Fruit fly (Drosophila melanogaster) whole organism, embryonic: ENCODE data around the gene GlnRS.

ENCODE experiments used
- Antp ChIP-seq: fragments of 200-800 bp; sonication (Bioruptor generic); optimal IDR thresholded peaks from 3 replicates; lab custom pipeline; 2016; ENCODE audit warnings: missing biosample characterization, missing genetic modification characterization
- Atf-2 ChIP-seq: fragments of 200-800 bp; sonication (Bioruptor generic); optimal IDR thresholded peaks from 2 replicates; lab custom pipeline; 2016; ENCODE audit warnings: missing biosample characterization, missing genetic modification characterization
- Awh ChIP-seq: fragments of 200-800 bp; sonication (Bioruptor generic); IDR thresholded peaks from 2 replicates; pipeline ENCODE4, ENCODE4 v1.3.6; 2022; ENCODE audit warnings: missing biosample characterization, missing genetic modification characterization
- Bteb2 ChIP-seq: fragments of 200-800 bp; sonication (Bioruptor generic); optimal IDR thresholded peaks from 2 replicates; lab custom pipeline; 2016; ENCODE audit warnings: missing biosample characterization, missing genetic modification characterization
- CG10274 ChIP-seq: fragments of 200-800 bp; sonication (Bioruptor generic); optimal IDR thresholded peaks from 3 replicates; lab custom pipeline; 2017; ENCODE audit warnings: missing biosample characterization, mild to moderate bottlenecking, missing genetic modification characterization
- CG10366 ChIP-seq: fragments of 200-800 bp; sonication (Bioruptor generic); IDR thresholded peaks from 2 replicates; pipeline ENCODE4 v1.3.6; 2022; ENCODE audit warnings: missing biosample characterization, missing genetic modification characterization
- CG11398 ChIP-seq: fragments of 200-800 bp; sonication (Bioruptor generic); optimal IDR thresholded peaks from 2 replicates; lab custom pipeline; 2016; ENCODE audit warnings: missing biosample characterization, missing genetic modification characterization
- CG13894 ChIP-seq: fragments of 200-800 bp; sonication (Bioruptor generic); optimal IDR thresholded peaks from 3 replicates; lab custom pipeline; 2018; ENCODE audit warnings: missing biosample characterization, mild to moderate bottlenecking, missing genetic modification characterization, moderate library complexity
- CG14965 ChIP-seq: fragments of 200-800 bp; sonication (Bioruptor generic); optimal IDR thresholded peaks from 2 replicates; lab custom pipeline; 2016; ENCODE audit warnings: missing biosample characterization, missing genetic modification characterization, borderline replicate concordance
- CG15269 ChIP-seq: fragments of 200-800 bp; sonication (Bioruptor generic); optimal IDR thresholded peaks from 2 replicates; lab custom pipeline; 2018; ENCODE audit warnings: missing biosample characterization, mild to moderate bottlenecking, missing genetic modification characterization, moderate library complexity
- CG1529 ChIP-seq: fragments of 200-800 bp; sonication (Bioruptor generic); optimal IDR thresholded peaks from 3 replicates; lab custom pipeline; 2018; ENCODE audit warnings: missing biosample characterization, missing genetic modification characterization
- CG17328 ChIP-seq: fragments of 200-800 bp; sonication (Bioruptor generic); IDR thresholded peaks from 2 replicates; pipeline ENCODE4 v1.3.6; 2022; ENCODE audit warnings: missing biosample characterization, missing genetic modification characterization
- CG17568 ChIP-seq: fragments of 200-800 bp; sonication (Bioruptor generic); optimal IDR thresholded peaks from 2 replicates; lab custom pipeline; 2018; ENCODE audit warnings: missing biosample characterization, mild to moderate bottlenecking, missing genetic modification characterization, moderate library complexity
- CG17802 ChIP-seq: fragments of 200-800 bp; sonication (Bioruptor generic); optimal IDR thresholded peaks from 2 replicates; lab custom pipeline; 2018; ENCODE audit warnings: missing biosample characterization, mild to moderate bottlenecking, missing genetic modification characterization, moderate library complexity
- CG2116 ChIP-seq: fragments of 200-800 bp; sonication (Bioruptor generic); optimal IDR thresholded peaks from 3 replicates; lab custom pipeline; 2018; ENCODE audit warnings: missing biosample characterization, mild to moderate bottlenecking, missing genetic modification characterization
- CG3838 ChIP-seq: fragments of 200-800 bp; sonication (Bioruptor generic); optimal IDR thresholded peaks from 3 replicates; lab custom pipeline; 2016; ENCODE audit warnings: missing biosample characterization, missing genetic modification characterization
- CG4282 ChIP-seq: fragments of 200-800 bp; sonication (Bioruptor generic); optimal IDR thresholded peaks from 2 replicates; lab custom pipeline; 2016; ENCODE audit warnings: missing biosample characterization, missing genetic modification characterization
- CG43689 ChIP-seq: fragments of 200-800 bp; sonication (Bioruptor generic); IDR thresholded peaks from 2 replicates; pipeline ENCODE4 v1.3.6; 2022; ENCODE audit warnings: missing biosample characterization, missing genetic modification characterization
- CG6791 ChIP-seq: fragments of 200-800 bp; sonication (Bioruptor generic); IDR thresholded peaks from 3 replicates; pipeline ENCODE4 v1.3.6; 2022; ENCODE audit warnings: missing biosample characterization, missing genetic modification characterization; ENCODE audit not compliant: partially characterized antibody
- CG7839 ChIP-seq: fragments of 200-800 bp; sonication (Bioruptor generic); optimal IDR thresholded peaks from 3 replicates; lab custom pipeline; 2018; ENCODE audit warnings: missing biosample characterization, mild to moderate bottlenecking, missing genetic modification characterization, moderate library complexity
- CG9932 ChIP-seq: fragments of 200-800 bp; sonication (Bioruptor generic); IDR thresholded peaks from 2 replicates; pipeline ENCODE4 v1.3.6; 2022; ENCODE audit warnings: missing biosample characterization, missing genetic modification characterization
- Chrac-16 ChIP-seq: fragments of 200-800 bp; sonication (Bioruptor generic); optimal IDR thresholded peaks from 3 replicates; lab custom pipeline; 2016; ENCODE audit warnings: missing biosample characterization, missing genetic modification characterization
- CrebB ChIP-seq: fragments of 200-800 bp; sonication (Bioruptor generic); optimal IDR thresholded peaks from 3 replicates; lab custom pipeline; 2018; ENCODE audit warnings: missing biosample characterization, mild to moderate bottlenecking, missing genetic modification characterization
- D19A ChIP-seq: fragments of 200-800 bp; optimal IDR thresholded peaks from 3 replicates; lab custom pipeline; 2019; ENCODE audit warnings: missing biosample characterization, mild to moderate bottlenecking, missing genetic modification characterization, moderate library complexity
- Dek ChIP-seq: fragments of 200-800 bp; sonication (Bioruptor generic); optimal IDR thresholded peaks from 3 replicates; lab custom pipeline; 2019; ENCODE audit warnings: missing biosample characterization, mild to moderate bottlenecking, missing genetic modification characterization, moderate library complexity
- Doc3 ChIP-seq: fragments of 200-800 bp; sonication (Bioruptor generic); IDR thresholded peaks from 3 replicates; pipeline ENCODE4 v1.3.6; 2022; ENCODE audit warnings: missing biosample characterization, missing genetic modification characterization; ENCODE audit not compliant: partially characterized antibody
- Drgx ChIP-seq: fragments of 200-800 bp; sonication (Bioruptor generic); IDR thresholded peaks from 2 replicates; pipeline ENCODE4 v1.3.6; 2022; ENCODE audit warnings: missing biosample characterization, missing genetic modification characterization
- E2f2 ChIP-seq: fragments of 200-800 bp; sonication (Bioruptor generic); IDR thresholded peaks from 2 replicates; pipeline ENCODE4 v1.3.6; 2022; ENCODE audit warnings: missing biosample characterization, missing genetic modification characterization
- Fer1 ChIP-seq: fragments of 200-800 bp; sonication (Bioruptor generic); optimal IDR thresholded peaks from 2 replicates; lab custom pipeline; 2017; ENCODE audit warnings: missing biosample characterization, mild to moderate bottlenecking, missing genetic modification characterization
- Fer3 ChIP-seq: fragments of 200-800 bp; sonication (Bioruptor generic); optimal IDR thresholded peaks from 2 replicates; lab custom pipeline; 2018; ENCODE audit warnings: missing biosample characterization, mild to moderate bottlenecking, missing genetic modification characterization, moderate library complexity
- H15 ChIP-seq: fragments of 200-800 bp; sonication (Bioruptor generic); IDR thresholded peaks from 3 replicates; pipeline ENCODE4 v1.3.6; 2022; ENCODE audit warnings: missing biosample characterization, missing genetic modification characterization
- HLH4C ChIP-seq: fragments of 200-800 bp; sonication (Bioruptor generic); IDR thresholded peaks from 3 replicates; pipeline ENCODE4 v1.3.6; 2022; ENCODE audit warnings: missing biosample characterization, missing genetic modification characterization; ENCODE audit not compliant: partially characterized antibody
- Hey ChIP-seq: fragments of 200-800 bp; sonication (Bioruptor generic); optimal IDR thresholded peaks from 3 replicates; lab custom pipeline; 2018; ENCODE audit warnings: missing biosample characterization, mild to moderate bottlenecking, missing genetic modification characterization
- Myb ChIP-seq: fragments of 200-800 bp; sonication (Bioruptor generic); optimal IDR thresholded peaks from 2 replicates; lab custom pipeline; 2016; ENCODE audit warnings: missing biosample characterization, missing genetic modification characterization
- Nf-YB ChIP-seq: fragments of 200-800 bp; sonication (Bioruptor generic); optimal IDR thresholded peaks from 3 replicates; lab custom pipeline; 2019; ENCODE audit warnings: missing biosample characterization, mild to moderate bottlenecking, missing genetic modification characterization, moderate library complexity
- YL-1 ChIP-seq: fragments of 200-800 bp; sonication (Bioruptor generic); optimal IDR thresholded peaks from 3 replicates; lab custom pipeline; 2017; ENCODE audit warnings: missing biosample characterization, mild to moderate bottlenecking, missing genetic modification characterization
- al ChIP-seq: fragments of 200-800 bp; sonication (Bioruptor generic); IDR thresholded peaks from 2 replicates; pipeline ENCODE4 v1.3.6; 2022; ENCODE audit warnings: missing biosample characterization, missing genetic modification characterization
- az2 ChIP-seq: fragments of 200-800 bp; sonication (Bioruptor generic); optimal IDR thresholded peaks from 3 replicates; lab custom pipeline; 2016; ENCODE audit warnings: missing biosample characterization, missing genetic modification characterization
- crp ChIP-seq, 2 experiments: fragments of 200-800 bp; sonication (Bioruptor generic); optimal IDR thresholded peaks; 2 replicates in 1 of 2; 3 replicates in 1 of 2; lab custom pipeline; 2017; ENCODE audit warnings: missing biosample characterization in 2 of 2, missing genetic modification characterization in 2 of 2, mild to moderate bottlenecking in 1 of 2, moderate library complexity in 1 of 2
- ems ChIP-seq: fragments of 200-800 bp; sonication (Bioruptor generic); optimal IDR thresholded peaks from 3 replicates; lab custom pipeline; 2016; ENCODE audit warnings: missing biosample characterization, missing genetic modification characterization
- ewg ChIP-seq: fragments of 200-800 bp; sonication (Bioruptor generic); optimal IDR thresholded peaks from 3 replicates; lab custom pipeline; 2017; ENCODE audit warnings: mild to moderate bottlenecking, missing biosample characterization, missing genetic modification reagents, missing genetic modification characterization
- gcm2 ChIP-seq: fragments of 200-800 bp; sonication (Bioruptor generic); optimal IDR thresholded peaks from 2 replicates; lab custom pipeline; 2016; ENCODE audit warnings: missing biosample characterization, missing genetic modification characterization
- gsb ChIP-seq: fragments of 200-800 bp; sonication (Bioruptor generic); IDR thresholded peaks from 2 replicates; pipeline ENCODE4 v1.3.6; 2022; ENCODE audit warnings: missing biosample characterization, missing genetic modification characterization
- inv ChIP-seq: fragments of 200-800 bp; sonication (Bioruptor generic); IDR thresholded peaks from 2 replicates; pipeline ENCODE4 v1.3.6; 2022; ENCODE audit warnings: missing biosample characterization, missing genetic modification characterization; ENCODE audit not compliant: partially characterized antibody
- jumu ChIP-seq: fragments of 200-800 bp; sonication (Bioruptor generic); optimal IDR thresholded peaks from 3 replicates; lab custom pipeline; 2016; ENCODE audit warnings: missing biosample characterization, missing genetic modification characterization
- org-1 ChIP-seq: fragments of 200-800 bp; sonication (Bioruptor generic); optimal IDR thresholded peaks from 2 replicates; lab custom pipeline; 2017; ENCODE audit warnings: missing biosample characterization, missing genetic modification characterization
- pb ChIP-seq: fragments of 200-800 bp; sonication (Bioruptor generic); optimal IDR thresholded peaks from 3 replicates; lab custom pipeline; 2016; ENCODE audit warnings: missing biosample characterization, missing genetic modification characterization
- seq ChIP-seq: fragments of 200-800 bp; sonication (Bioruptor generic); IDR thresholded peaks from 2 replicates; pipeline ENCODE4 v1.3.6; 2022; ENCODE audit warnings: missing biosample characterization, missing genetic modification characterization
- slp2 ChIP-seq: fragments of 200-800 bp; sonication (Bioruptor generic); optimal IDR thresholded peaks from 2 replicates; lab custom pipeline; 2016; ENCODE audit warnings: missing biosample characterization, missing genetic modification characterization
- tll ChIP-seq, 2 experiments: fragments of 200-800 bp in 1 of 2; fragments of >200 bp in 1 of 2; sonication (Bioruptor generic) in 1 of 2; optimal IDR thresholded peaks; 2 replicates each; lab custom pipeline; 2017 to 2019; ENCODE audit warnings: missing biosample characterization in 2 of 2, missing genetic modification characterization in 2 of 2, mild to moderate bottlenecking in 1 of 2, moderate library complexity in 1 of 2
- vvl ChIP-seq: fragments of 200-800 bp; sonication (Bioruptor generic); IDR thresholded peaks from 2 replicates; pipeline ENCODE4 v1.3.6; 2022; ENCODE audit warnings: missing biosample characterization, missing genetic modification characterization

Gene GlnRS

dm6 chr3R:25262322-25262761, 3.2 kb downstream of the GlnRS start, which contains the start of the genes Kdsr and CG11858 (continued):
- TF ChIP-seq pb (peak; percentile 3), CG17568 (GFP tag; lab: Kevin White, UChicago) (no peak), org-1 (GFP tag; lab: Kevin White, UChicago) (no peak), gcm2 (GFP tag; lab: Kevin White, UChicago) (peak; percentile 28), CG10274 (no peak), tll (GFP tag; optimal IDR thresholded peaks at IDR 0.05; lab: Kevin White, UChicago) (no peak), jumu (GFP tag; lab: Kevin White, UChicago) (peak; percentile 44), seq (GFP tag; lab: Robert Waterston, UW) (peak; percentile 55; the same call in 1 of the 2 replicates), CG10366 (peak; percentile 52), CG17328 (GFP tag; lab: Robert Waterston, UW) (peak; percentile 65), crp (GFP tag; optimal IDR thresholded peaks at IDR 0.05; lab: Kevin White, UChicago) (peak in 1 of 2 experiments; percentile 49), vvl (GFP tag; lab: Robert Waterston, UW) (peak; percentile 91), YL-1 (GFP tag; lab: Kevin White, UChicago) (peak; percentile 3), az2 (GFP tag; lab: Kevin White, UChicago) (peak; percentile 52), CG6791 (GFP tag; lab: Robert Waterston, UW) (no peak), CG4282 (GFP tag; lab: Kevin White, UChicago) (no peak), gsb (GFP tag; lab: Robert Waterston, UW) (no peak), Dek (tag; lab: Kevin White, UChicago) (peak; percentile 52), al (GFP tag; lab: Robert Waterston, UW) (peak; percentile 61), ems (GFP tag; lab: Kevin White, UChicago) (peak; percentile 19), CG43689 (GFP tag; lab: Robert Waterston, UW) (0 out of 2 replicates have a peak, but pooled peaks have one; percentile 15), Hey (tag; lab: Kevin White, UChicago) (no peak), Doc3 (GFP tag; lab: Robert Waterston, UW) (no peak), CG3838 (GFP tag; lab: Kevin White, UChicago) (peak; percentile 42), ewg (no peak), CG15269 (no peak), HLH4C (no peak), CG2116 (GFP tag; lab: Kevin White, UChicago) (peak; percentile 63), CG9932 (GFP tag; lab: Robert Waterston, UW) (peak; percentile 80), E2f2 (GFP tag; lab: Robert Waterston, UW) (peak; percentile 56; the same call in 1 of the 2 replicates), CG7839 (tag; lab: Kevin White, UChicago) (peak; percentile 64), Atf-2 (GFP tag; lab: Kevin White, UChicago) (no peak), CG1529 (GFP tag; lab: Kevin White, UChicago) (no peak), Myb (peak; percentile 51), H15 (GFP tag; lab: Robert Waterston, UW) (peak; percentile 74), Fer1 (GFP tag; lab: Kevin White, UChicago) (peak; percentile 77), slp2 (GFP tag; lab: Kevin White, UChicago) (no peak), Bteb2 (GFP tag; lab: Kevin White, UChicago) (peak; percentile 68), Drgx (peak; percentile 52), Antp (GFP tag; lab: Kevin White, UChicago) (peak; percentile 28), CrebB (tag; lab: Kevin White, UChicago) (peak; percentile 44), Awh (GFP tag; lab: Robert Waterston, UW) (no peak), CG14965 (no peak), Chrac-16 (GFP tag; lab: Kevin White, UChicago) (peak; percentile 58), CG11398 (no peak), CG13894 (tag; lab: Kevin White, UChicago) (peak; percentile 57), Nf-YB (peak; percentile 5), inv (GFP tag; lab: Robert Waterston, UW) (no peak), CG17802 (tag; lab: Kevin White, UChicago) (peak; percentile 45), Fer3 (peak; percentile 61), D19A (tag; lab: Kevin White, UChicago) (no peak)
